Worm (Caenorhabditis elegans) whole organism, young adult: ENCODE data around the gene F28H7.3.
A peak's percentile ranks its signal among the peaks of the same experiment; 100 is the strongest.

Source experiments
- B0336.3 ChIP-seq: fragments of 200-800 bp; sonication (Bioruptor generic); IDR thresholded peaks from 2 replicates; pipeline ENCODE4 v1.3.6; 2022; ENCODE audit warnings: missing genetic modification characterization, missing compliant biosample characterization
- C06A6.2 ChIP-seq: fragments of 200-800 bp; sonication (Bioruptor generic); conservative IDR thresholded peaks from 2 replicates; pipeline ENCODE4 v1.3.6; 2022; ENCODE audit warnings: missing genetic modification characterization, missing compliant biosample characterization
- K11D2.4 ChIP-seq: fragments of 200-800 bp; sonication (Bioruptor generic); IDR thresholded peaks from 2 replicates; pipeline ENCODE4 v1.3.6; 2022; ENCODE audit warnings: missing genetic modification reagents, missing genetic modification characterization, missing compliant biosample characterization
- K12H6.12 ChIP-seq: fragments of 200-800 bp; sonication (Bioruptor generic); optimal IDR thresholded peaks from 2 replicates; lab custom pipeline; 2018; ENCODE audit warnings: mild to moderate bottlenecking, missing genetic modification characterization, missing compliant biosample characterization
- Y53F4B.3 ChIP-seq: fragments of 200-800 bp; sonication (Bioruptor generic); IDR thresholded peaks from 2 replicates; pipeline ENCODE4 v1.3.6; 2022; ENCODE audit warnings: missing genetic modification reagents, missing genetic modification characterization, missing compliant biosample characterization
- Y56A3A.18 ChIP-seq: fragments of 200-800 bp; sonication (Bioruptor generic); IDR thresholded peaks from 2 replicates; pipeline ENCODE4 v1.3.6; 2022; ENCODE audit warnings: missing genetic modification reagents, missing genetic modification characterization, missing compliant biosample characterization
- aptf-3 ChIP-seq: fragments of 200-800 bp; sonication (Bioruptor generic); IDR thresholded peaks from 2 replicates; pipeline ENCODE4 v1.3.6; 2022; ENCODE audit warnings: missing genetic modification characterization, missing compliant biosample characterization
- bed-2 ChIP-seq: fragments of 200-800 bp; sonication (Bioruptor generic); IDR thresholded peaks from 2 replicates; pipeline ENCODE4 v1.3.6; 2022; ENCODE audit warnings: missing genetic modification reagents, missing genetic modification characterization, missing compliant biosample characterization
- cebp-1 ChIP-seq, 2 experiments: fragments of 200-800 bp in 1 of 2; sonication (Bioruptor generic) in 1 of 2; sonication (generic microtip) in 1 of 2; IDR thresholded peaks in 1 of 2; optimal IDR thresholded peaks in 1 of 2; 2 replicates each; pipeline versions ENCODE4 v1.3.6 to Lab custom; 2017 to 2022; ENCODE audit warnings: missing compliant biosample characterization in 2 of 2, missing genetic modification characterization in 2 of 2, mild to moderate bottlenecking in 1 of 2, missing genetic modification reagents in 1 of 2, moderate library complexity in 1 of 2
- cebp-2 ChIP-seq: fragments of 200-800 bp; sonication (Bioruptor generic); IDR thresholded peaks from 2 replicates; pipeline ENCODE4 v1.3.6; 2022; ENCODE audit warnings: missing genetic modification characterization, missing compliant biosample characterization
- chd-7 ChIP-seq: sonication (generic microtip); optimal IDR thresholded peaks from 2 replicates; lab custom pipeline; 2016; ENCODE audit warnings: mild to moderate bottlenecking, missing genetic modification characterization, moderate library complexity, missing compliant biosample characterization
- egl-18 ChIP-seq: fragments of 200-800 bp; sonication (Bioruptor generic); IDR thresholded peaks from 2 replicates; pipeline ENCODE4 v1.3.6; 2022; ENCODE audit warnings: missing genetic modification reagents, missing genetic modification characterization, missing compliant biosample characterization
- egrh-3 ChIP-seq: fragments of 200-800 bp; sonication (Bioruptor generic); IDR thresholded peaks from 2 replicates; pipeline ENCODE4 v1.3.6; 2022; ENCODE audit warnings: missing genetic modification reagents, missing genetic modification characterization, missing compliant biosample characterization
- ets-4 ChIP-seq: fragments of 200-800 bp; sonication (Bioruptor generic); optimal IDR thresholded peaks from 2 replicates; lab custom pipeline; 2018; ENCODE audit warnings: mild to moderate bottlenecking, missing genetic modification characterization, missing compliant biosample characterization
- fkh-3 ChIP-seq: sonication (generic microtip); optimal IDR thresholded peaks from 2 replicates; lab custom pipeline; 2016; ENCODE audit warnings: mild to moderate bottlenecking, missing genetic modification characterization, missing compliant biosample characterization
- hmg-1.2 ChIP-seq: fragments of 200-800 bp; sonication (Bioruptor generic); IDR thresholded peaks from 2 replicates; pipeline ENCODE4 v1.3.6; 2022; ENCODE audit warnings: missing genetic modification reagents, missing genetic modification characterization, missing compliant biosample characterization
- lin-40 ChIP-seq: sonication (generic microtip); optimal IDR thresholded peaks from 2 replicates; lab custom pipeline; 2016; ENCODE audit warnings: missing genetic modification characterization, mild to moderate bottlenecking, missing compliant biosample characterization, missing genotype, missing genetic modification reagents
- lin-54 ChIP-seq: fragments of 200-800 bp; sonication (Bioruptor generic); optimal IDR thresholded peaks from 2 replicates; lab custom pipeline; 2018; ENCODE audit warnings: mild to moderate bottlenecking, missing genetic modification characterization, missing compliant biosample characterization
- madf-3 ChIP-seq: fragments of 200-800 bp; sonication (Bioruptor generic); IDR thresholded peaks from 2 replicates; pipeline ENCODE4 v1.3.6; 2022; ENCODE audit warnings: missing genetic modification reagents, missing genetic modification characterization, missing compliant biosample characterization
- nfyb-1 ChIP-seq: fragments of 200-800 bp; sonication (Bioruptor generic); IDR thresholded peaks from 2 replicates; pipeline ENCODE4 v1.3.6; 2022; ENCODE audit warnings: missing genetic modification reagents, missing genetic modification characterization, missing compliant biosample characterization
- nhr-80 ChIP-seq: sonication (generic microtip); optimal IDR thresholded peaks from 2 replicates; lab custom pipeline; 2016; ENCODE audit warnings: missing genetic modification characterization, missing compliant biosample characterization
- nhr-90 ChIP-seq: sonication (generic microtip); optimal IDR thresholded peaks from 2 replicates; lab custom pipeline; 2016; ENCODE audit warnings: missing genotype, mild to moderate bottlenecking, missing genetic modification characterization, missing compliant biosample characterization
- sptf-2 ChIP-seq: fragments of 200-800 bp; sonication (Bioruptor generic); optimal IDR thresholded peaks from 2 replicates; lab custom pipeline; 2018; ENCODE audit warnings: mild to moderate bottlenecking, missing genetic modification characterization, missing compliant biosample characterization
- tbp1 ChIP-seq: fragments of 200-800 bp; sonication (Bioruptor generic); optimal IDR thresholded peaks from 2 replicates; lab custom pipeline; 2018; ENCODE audit warnings: mild to moderate bottlenecking, missing genetic modification characterization, missing compliant biosample characterization
- unc-62 ChIP-seq: fragments of 150-350 bp; optimal IDR thresholded peaks from 2 replicates; lab custom pipeline; 2014; ENCODE audit warnings: missing biosample characterization, missing genetic modification reagents, missing genetic modification characterization
- ztf-6 ChIP-seq: fragments of 200-800 bp; sonication (Bioruptor generic); IDR thresholded peaks from 2 replicates; pipeline ENCODE4 v1.3.6; 2022; ENCODE audit warnings: missing genetic modification reagents, missing genetic modification characterization, missing compliant biosample characterization

F28H7.3 gene

ce11 chrV:10711829-10712607, 38.6 kb downstream of the F28H7.3 start (continued):
- TF ChIP-seq tbp1 (GFP tag; lab: Kevin White, UChicago): no peak

- TF ChIP-seq egl-18 (GFP tag; lab: Robert Waterston, UW) (no peak), madf-3 (no peak), nhr-80 (peak; percentile 1)
These were observed 39.6 kb downstream of the F28H7.3 start for ce11 chrV:10711004-10711403.

ce11 chrV:10709385-10709784, 41.2 kb downstream of the F28H7.3 start:
- TF ChIP-seq ets-4 (GFP tag; lab: Kevin White, UChicago) (no peak), Y56A3A.18 (no peak), cebp-1 (GFP tag; IDR thresholded peaks at IDR 0.05; lab: Robert Waterston, UW) (no peak), cebp-1 (tag; optimal IDR thresholded peaks at IDR 0.05; lab: Kevin White, UChicago) (peak; percentile 78), B0336.3 (GFP tag; lab: Robert Waterston, UW) (no peak), bed-2 (no peak)
- TF ChIP-seq, all 124 proteins: peak for 1

- no peak for TF ChIP-seq cebp-1 (GFP tag; IDR thresholded peaks at IDR 0.05; lab: Robert Waterston, UW)
- TF ChIP-seq cebp-1 (tag; optimal IDR thresholded peaks at IDR 0.05; lab: Kevin White, UChicago): peak; percentile 28
- TF ChIP-seq Y53F4B.3: no peak
- TF ChIP-seq, all 124 proteins: peak for 1
These were observed 42.2 kb downstream of the F28H7.3 start for ce11 chrV:10708346-10708745.

- TF ChIP-seq hmg-1.2 (GFP tag; lab: Robert Waterston, UW) (no peak), K11D2.4 (no peak), K12H6.12 (tag; lab: Kevin White, UChicago) (no peak), nfyb-1 (GFP tag; lab: Robert Waterston, UW) (no peak), lin-54 (GFP tag; lab: Kevin White, UChicago) (no peak), fkh-3 (tag; lab: Kevin White, UChicago) (no peak), sptf-2 (GFP tag; lab: Kevin White, UChicago) (no peak), aptf-3 (no peak), lin-40 (tag; lab: Kevin White, UChicago) (no peak), unc-62 (GFP tag; lab: Kevin White, UChicago) (no peak), nhr-90 (tag; lab: Kevin White, UChicago) (no peak), chd-7 (no peak), cebp-2 (GFP tag; lab: Robert Waterston, UW) (no peak), C06A6.2 (GFP tag; lab: Robert Waterston, UW) (no peak), ztf-6 (GFP tag; lab: Robert Waterston, UW) (no peak)
These were observed 47.7 kb downstream of the F28H7.3 start for ce11 chrV:10702910-10703309.

ce11 chrV:10702249-10702648, 48.3 kb downstream of the F28H7.3 start, which contains the start of gene pph-1:
Gene pph-1, plus strand, starts transcription at chrV:10702549.
- TF ChIP-seq egrh-3 (GFP tag; lab: Robert Waterston, UW): no peak
- no peak for TF ChIP-seq nhr-90 (tag; lab: Kevin White, UChicago)
